Fruit fly (Drosophila melanogaster) whole organism, embryonic: ENCODE results near the gene CG9360.

Experiments used
- Atf-2 ChIP-seq: fragments of 200-800 bp; sonication (Bioruptor generic); optimal IDR thresholded peaks from 2 replicates; lab custom pipeline; 2016; ENCODE audit warnings: missing biosample characterization, missing genetic modification characterization
- Bdp1 ChIP-seq: fragments of 200-800 bp; sonication (Bioruptor generic); optimal IDR thresholded peaks from 3 replicates; lab custom pipeline; 2016; ENCODE audit warnings: missing biosample characterization, missing genetic modification characterization
- CG10147 ChIP-seq: fragments of 200-800 bp; sonication (Bioruptor generic); optimal IDR thresholded peaks from 2 replicates; lab custom pipeline; 2019; ENCODE audit warnings: missing biosample characterization, mild to moderate bottlenecking, missing genetic modification characterization, moderate library complexity
- CG1024 ChIP-seq: fragments of 200-800 bp; sonication (Bioruptor generic); IDR thresholded peaks from 2 replicates; pipeline ENCODE4 v1.3.6; 2022; ENCODE audit warnings: missing biosample characterization, missing genetic modification characterization
- CG11560 ChIP-seq: fragments of 200-800 bp; sonication (Bioruptor generic); IDR thresholded peaks from 3 replicates; pipeline ENCODE4 v1.3.6; 2022; ENCODE audit warnings: missing biosample characterization, missing genetic modification characterization
- CG12391 ChIP-seq: fragments of 200-800 bp; sonication (Bioruptor generic); optimal IDR thresholded peaks from 3 replicates; lab custom pipeline; 2018; ENCODE audit warnings: missing biosample characterization, mild to moderate bottlenecking, missing genetic modification characterization, moderate library complexity
- CG12769 ChIP-seq: fragments of 200-800 bp; sonication (Bioruptor generic); optimal IDR thresholded peaks from 2 replicates; lab custom pipeline; 2019; ENCODE audit warnings: missing biosample characterization, mild to moderate bottlenecking, missing genetic modification characterization, moderate library complexity
- CG13894 ChIP-seq: fragments of 200-800 bp; sonication (Bioruptor generic); optimal IDR thresholded peaks from 3 replicates; lab custom pipeline; 2018; ENCODE audit warnings: missing biosample characterization, mild to moderate bottlenecking, missing genetic modification characterization, moderate library complexity
- CG16813 ChIP-seq: fragments of 200-800 bp; sonication (Bioruptor generic); IDR thresholded peaks from 3 replicates; pipeline ENCODE4 v1.3.6; 2022; ENCODE audit warnings: missing biosample characterization, missing genetic modification characterization; ENCODE audit not compliant: partially characterized antibody
- CG16815 ChIP-seq: fragments of 200-800 bp; sonication (Bioruptor generic); optimal IDR thresholded peaks from 3 replicates; lab custom pipeline; 2017; ENCODE audit warnings: missing biosample characterization, mild to moderate bottlenecking, missing genetic modification characterization
- CG16863 ChIP-seq: fragments of 200-800 bp; sonication (Bioruptor generic); optimal IDR thresholded peaks from 3 replicates; lab custom pipeline; 2016; ENCODE audit warnings: missing biosample characterization, missing genetic modification characterization
- CG17186 ChIP-seq: fragments of 200-800 bp; sonication (Bioruptor generic); optimal IDR thresholded peaks from 3 replicates; lab custom pipeline; 2017; ENCODE audit warnings: missing biosample characterization, missing genetic modification reagents, missing genetic modification characterization
- CG30020 ChIP-seq: fragments of 200-800 bp; optimal IDR thresholded peaks from 2 replicates; lab custom pipeline; 2019; ENCODE audit warnings: missing biosample characterization, mild to moderate bottlenecking, missing genetic modification characterization, moderate library complexity
- CG33213 ChIP-seq: fragments of 200-800 bp; sonication (Bioruptor generic); optimal IDR thresholded peaks from 3 replicates; lab custom pipeline; 2016; ENCODE audit warnings: missing biosample characterization, missing genetic modification characterization
- CG4360 ChIP-seq: fragments of 200-800 bp; sonication (Bioruptor generic); IDR thresholded peaks from 2 replicates; pipeline ENCODE4 v1.3.6; 2022; ENCODE audit warnings: missing biosample characterization, missing genetic modification characterization
- CG4617 ChIP-seq: fragments of 200-800 bp; sonication (Bioruptor generic); optimal IDR thresholded peaks from 3 replicates; lab custom pipeline; 2016; ENCODE audit warnings: missing biosample characterization, missing genetic modification characterization, borderline replicate concordance
- CG6683 ChIP-seq: fragments of 200-800 bp; sonication (Bioruptor generic); optimal IDR thresholded peaks from 2 replicates; lab custom pipeline; 2017; ENCODE audit warnings: missing biosample characterization, mild to moderate bottlenecking, missing genetic modification characterization, missing genetic modification reagents
- CG6813 ChIP-seq: fragments of 200-800 bp; sonication (Bioruptor generic); optimal IDR thresholded peaks from 2 replicates; lab custom pipeline; 2017; ENCODE audit warnings: missing biosample characterization, missing genetic modification characterization, mild to moderate bottlenecking, moderate library complexity, missing genetic modification reagents
- D19A ChIP-seq: fragments of 200-800 bp; optimal IDR thresholded peaks from 3 replicates; lab custom pipeline; 2019; ENCODE audit warnings: missing biosample characterization, mild to moderate bottlenecking, missing genetic modification characterization, moderate library complexity
- Dbx ChIP-seq: fragments of 200-800 bp; sonication (Bioruptor generic); IDR thresholded peaks from 3 replicates; pipeline ENCODE4 v1.3.6; 2022; ENCODE audit warnings: missing biosample characterization, missing genetic modification characterization
- H2.0 ChIP-seq: fragments of 200-800 bp; sonication (Bioruptor generic); IDR thresholded peaks from 2 replicates; pipeline ENCODE4 v1.3.6; 2022; ENCODE audit warnings: missing biosample characterization, missing genetic modification characterization
- HLHmδ ChIP-seq: fragments of 200-800 bp; sonication (Bioruptor generic); optimal IDR thresholded peaks from 2 replicates; lab custom pipeline; 2018; ENCODE audit warnings: missing biosample characterization, mild to moderate bottlenecking, missing genetic modification characterization, moderate library complexity
- Nf-YC ChIP-seq: fragments of 200-800 bp; optimal IDR thresholded peaks from 3 replicates; lab custom pipeline; 2019; ENCODE audit warnings: missing biosample characterization, mild to moderate bottlenecking, missing genetic modification characterization, moderate library complexity
- PHDP ChIP-seq: fragments of 200-800 bp; sonication (Bioruptor generic); optimal IDR thresholded peaks from 3 replicates; lab custom pipeline; 2018; ENCODE audit warnings: missing biosample characterization, mild to moderate bottlenecking, missing genetic modification characterization, moderate library complexity
- TFAM ChIP-seq: fragments of 200-800 bp; sonication (Bioruptor generic); optimal IDR thresholded peaks from 2 replicates; lab custom pipeline; 2017; ENCODE audit warnings: missing biosample characterization, missing genetic modification characterization, inconsistent platforms
- abd-A ChIP-seq: fragments of 200-800 bp; sonication (Bioruptor generic); optimal IDR thresholded peaks from 3 replicates; lab custom pipeline; 2019; ENCODE audit warnings: missing biosample characterization, mild to moderate bottlenecking, missing genetic modification characterization, moderate library complexity
- caup ChIP-seq: fragments of 200-800 bp; sonication (Bioruptor generic); optimal IDR thresholded peaks from 3 replicates; lab custom pipeline; 2017; ENCODE audit warnings: missing biosample characterization, mild to moderate bottlenecking, missing genetic modification characterization, moderate library complexity; ENCODE audit not compliant: severe bottlenecking
- crp ChIP-seq, 2 experiments: fragments of 200-800 bp; sonication (Bioruptor generic); optimal IDR thresholded peaks; 2 replicates in 1 of 2; 3 replicates in 1 of 2; lab custom pipeline; 2017; ENCODE audit warnings: missing biosample characterization in 2 of 2, missing genetic modification characterization in 2 of 2, mild to moderate bottlenecking in 1 of 2, moderate library complexity in 1 of 2
- dmrt11E ChIP-seq: fragments of 200-800 bp; sonication (Bioruptor generic); optimal IDR thresholded peaks from 3 replicates; lab custom pipeline; 2018; ENCODE audit warnings: missing biosample characterization, mild to moderate bottlenecking, missing genetic modification characterization, moderate library complexity
- dysf ChIP-seq: fragments of 200-800 bp; sonication (Bioruptor generic); IDR thresholded peaks from 3 replicates; pipeline ENCODE4 v1.3.6; 2022; ENCODE audit warnings: missing biosample characterization, missing genetic modification characterization
- emc ChIP-seq: fragments of 200-800 bp; sonication (Bioruptor generic); optimal IDR thresholded peaks from 2 replicates; lab custom pipeline; 2016; ENCODE audit warnings: missing biosample characterization, missing genetic modification characterization
- ewg ChIP-seq: fragments of 200-800 bp; sonication (Bioruptor generic); optimal IDR thresholded peaks from 3 replicates; lab custom pipeline; 2017; ENCODE audit warnings: mild to moderate bottlenecking, missing biosample characterization, missing genetic modification reagents, missing genetic modification characterization
- exex ChIP-seq: fragments of 200-800 bp; sonication (Bioruptor generic); optimal IDR thresholded peaks from 4 replicates; lab custom pipeline; 2018; ENCODE audit warnings: missing biosample characterization, mild to moderate bottlenecking, missing genetic modification characterization, moderate library complexity
- fd64A ChIP-seq: fragments of 200-800 bp; sonication (Bioruptor generic); optimal IDR thresholded peaks from 3 replicates; lab custom pipeline; 2018; ENCODE audit warnings: missing biosample characterization, mild to moderate bottlenecking, missing genetic modification characterization
- gcm2 ChIP-seq: fragments of 200-800 bp; sonication (Bioruptor generic); optimal IDR thresholded peaks from 2 replicates; lab custom pipeline; 2016; ENCODE audit warnings: missing biosample characterization, missing genetic modification characterization
- gsb-n ChIP-seq: fragments of 200-800 bp; sonication (Bioruptor generic); optimal IDR thresholded peaks from 3 replicates; lab custom pipeline; 2018; ENCODE audit warnings: missing biosample characterization, mild to moderate bottlenecking, missing genetic modification characterization
- gt ChIP-seq: fragments of 200-800 bp; sonication (Bioruptor generic); IDR thresholded peaks from 2 replicates; pipeline ENCODE4 v1.3.6; 2022; ENCODE audit warnings: missing biosample characterization, missing genetic modification characterization
- ham ChIP-seq: fragments of 200-800 bp; sonication (Bioruptor generic); IDR thresholded peaks from 2 replicates; pipeline ENCODE4 v1.3.6; 2022; ENCODE audit warnings: missing biosample characterization, missing genetic modification characterization
- her ChIP-seq: fragments of 200-800 bp; sonication (Bioruptor generic); optimal IDR thresholded peaks from 2 replicates; lab custom pipeline; 2016; ENCODE audit warnings: missing biosample characterization, missing genetic modification characterization
- org-1 ChIP-seq: fragments of 200-800 bp; sonication (Bioruptor generic); optimal IDR thresholded peaks from 2 replicates; lab custom pipeline; 2017; ENCODE audit warnings: missing biosample characterization, missing genetic modification characterization
- pho ChIP-seq: fragments of 200-800 bp; sonication (Bioruptor generic); optimal IDR thresholded peaks from 2 replicates; lab custom pipeline; 2016; ENCODE audit warnings: missing biosample characterization, missing genetic modification characterization
- repo ChIP-seq: fragments of 200-800 bp; sonication (Bioruptor generic); optimal IDR thresholded peaks from 2 replicates; lab custom pipeline; 2016; ENCODE audit warnings: missing biosample characterization, missing genetic modification characterization
- scrt ChIP-seq: fragments of 200-800 bp; sonication (Bioruptor generic); optimal IDR thresholded peaks from 2 replicates; lab custom pipeline; 2018; ENCODE audit warnings: missing biosample characterization, mild to moderate bottlenecking, missing genetic modification characterization, moderate library complexity
- seq ChIP-seq: fragments of 200-800 bp; sonication (Bioruptor generic); IDR thresholded peaks from 2 replicates; pipeline ENCODE4 v1.3.6; 2022; ENCODE audit warnings: missing biosample characterization, missing genetic modification characterization
- sisA ChIP-seq: fragments of 200-800 bp; sonication (Bioruptor generic); IDR thresholded peaks from 2 replicates; pipeline ENCODE4 v1.3.6; 2022; ENCODE audit warnings: missing biosample characterization, missing genetic modification characterization
- slbo ChIP-seq: fragments of 200-800 bp; sonication (Bioruptor generic); IDR thresholded peaks from 2 replicates; pipeline ENCODE4 v1.3.6; 2022; ENCODE audit warnings: missing biosample characterization, missing genetic modification characterization
- sqz ChIP-seq: fragments of 200-800 bp; sonication (Bioruptor generic); optimal IDR thresholded peaks from 3 replicates; lab custom pipeline; 2018; ENCODE audit warnings: missing biosample characterization, mild to moderate bottlenecking, missing genetic modification characterization
- tna ChIP-seq: fragments of 200-800 bp; sonication (Bioruptor generic); IDR thresholded peaks from 2 replicates; pipeline ENCODE4 v1.3.6; 2022; ENCODE audit warnings: missing biosample characterization, missing genetic modification characterization; ENCODE audit not compliant: partially characterized antibody
- unc-4 ChIP-seq: fragments of 200-800 bp; sonication (Bioruptor generic); IDR thresholded peaks from 2 replicates; pipeline ENCODE4 v1.3.6; 2022; ENCODE audit warnings: missing biosample characterization, missing genetic modification characterization; ENCODE audit not compliant: partially characterized antibody
- unpg ChIP-seq: fragments of 200-800 bp; sonication (Bioruptor generic); optimal IDR thresholded peaks from 3 replicates; lab custom pipeline; 2018; ENCODE audit warnings: missing biosample characterization, mild to moderate bottlenecking, missing genetic modification characterization, moderate library complexity
- wdn ChIP-seq: fragments of 200-800 bp; sonication (Bioruptor generic); IDR thresholded peaks from 2 replicates; pipeline ENCODE4 v1.3.6; 2022; ENCODE audit warnings: missing biosample characterization, missing genetic modification characterization

The CG9360 gene

DNA sequence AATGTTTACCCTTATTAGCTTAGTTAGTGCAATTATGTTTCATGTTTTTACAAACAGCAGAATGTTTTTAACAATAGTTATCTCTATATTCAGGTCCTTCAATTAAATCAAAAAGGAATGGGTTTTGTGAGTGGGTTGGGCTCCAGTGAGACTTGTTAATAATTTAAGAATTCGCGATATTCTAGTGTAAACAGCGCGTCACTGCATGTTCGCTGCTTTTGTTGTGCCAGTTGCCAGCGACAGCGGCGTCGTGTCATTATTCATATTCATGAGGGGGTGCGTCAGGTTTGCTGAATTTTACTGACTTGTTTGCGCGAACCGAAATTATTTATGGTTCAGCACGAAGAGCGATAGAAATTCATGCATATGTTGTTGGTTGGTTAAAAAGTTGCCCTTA lies 49.1 kb downstream of the CG9360 start, which contains the start of gene Amun (continued):
- TF ChIP-seq CG30020 (tag; lab: Kevin White, UChicago) (no peak), CG16815 (GFP tag; lab: Kevin White, UChicago) (no peak), dmrt11E (tag; lab: Kevin White, UChicago) (no peak), repo (GFP tag; lab: Kevin White, UChicago) (no peak), unpg (no peak), sqz (GFP tag; lab: Kevin White, UChicago) (no peak), TFAM (GFP tag; lab: Kevin White, UChicago) (no peak), gsb-n (tag; lab: Kevin White, UChicago) (no peak), HLHmδ (GFP tag; lab: Kevin White, UChicago) (no peak), ewg (GFP tag; lab: Kevin White, UChicago) (peak; percentile 6), caup (GFP tag; lab: Kevin White, UChicago) (no peak), crp (GFP tag; optimal IDR thresholded peaks at IDR 0.05; lab: Kevin White, UChicago) (no peak), unc-4 (GFP tag; lab: Robert Waterston, UW) (no peak), CG16863 (GFP tag; lab: Kevin White, UChicago) (no peak), CG6683 (GFP tag; lab: Kevin White, UChicago) (no peak), CG10147 (GFP tag; lab: Kevin White, UChicago) (no peak), Dbx (GFP tag; lab: Robert Waterston, UW) (peak; percentile 7; the same call in 1 of the 3 replicates), Bdp1 (GFP tag; lab: Kevin White, UChicago) (no peak), pho (peak; percentile 21), CG33213 (GFP tag; lab: Kevin White, UChicago) (no peak), fd64A (GFP tag; lab: Kevin White, UChicago) (no peak), CG12769 (tag; lab: Kevin White, UChicago) (no peak), H2.0 (GFP tag; lab: Robert Waterston, UW) (no peak), emc (no peak), CG17186 (no peak), slbo (GFP tag; lab: Robert Waterston, UW) (peak; percentile 81), abd-A (tag; lab: Kevin White, UChicago) (no peak), her (no peak), wdn (GFP tag; lab: Robert Waterston, UW) (0 out of 2 replicates have a peak, but pooled peaks have one; percentile 34), gt (GFP tag; lab: Robert Waterston, UW) (no peak), PHDP (no peak), CG1024 (no peak), Atf-2 (peak; percentile 3), Nf-YC (tag; lab: Kevin White, UChicago) (no peak), CG6813 (GFP tag; lab: Kevin White, UChicago) (peak; percentile 44), org-1 (GFP tag; lab: Kevin White, UChicago) (no peak), scrt (peak; percentile 26), CG13894 (tag; lab: Kevin White, UChicago) (no peak), CG4617 (no peak), sisA (GFP tag; lab: Robert Waterston, UW) (peak; percentile 5; the same call in 1 of the 2 replicates), CG12391 (peak; percentile 4), gcm2 (GFP tag; lab: Kevin White, UChicago) (no peak), dysf (peak; percentile 41; the same call in 2 of the 3 replicates), seq (GFP tag; lab: Robert Waterston, UW) (no peak), tna (GFP tag; lab: Robert Waterston, UW) (no peak), ham (GFP tag; lab: Robert Waterston, UW) (no peak), CG16813 (GFP tag; lab: Robert Waterston, UW) (no peak), exex (tag; lab: Kevin White, UChicago) (no peak), CG11560 (tag; lab: Robert Waterston, UW) (no peak), CG4360 (no peak), D19A (tag; lab: Kevin White, UChicago) (no peak)
